Fruit fly (Drosophila melanogaster) whole organism, embryonic: ENCODE data around the gene CG5853.

Experiments
- Aef1 ChIP-seq: fragments of 200-800 bp; sonication (Bioruptor generic); IDR thresholded peaks from 3 replicates; pipeline ENCODE4 v1.3.6; 2022; ENCODE audit warnings: missing biosample characterization, missing genetic modification characterization
- Atf-2 ChIP-seq: fragments of 200-800 bp; sonication (Bioruptor generic); optimal IDR thresholded peaks from 2 replicates; lab custom pipeline; 2016; ENCODE audit warnings: missing biosample characterization, missing genetic modification characterization
- Blimp-1 ChIP-seq: fragments of 200-800 bp; sonication (Bioruptor generic); optimal IDR thresholded peaks from 3 replicates; lab custom pipeline; 2018; ENCODE audit warnings: missing biosample characterization, missing genetic modification characterization, mild to moderate bottlenecking, moderate library complexity, missing genetic modification reagents
- CG10209 ChIP-seq: fragments of 200-800 bp; sonication (Bioruptor generic); optimal IDR thresholded peaks from 3 replicates; lab custom pipeline; 2017; ENCODE audit warnings: missing biosample characterization, mild to moderate bottlenecking, missing genetic modification characterization, missing genetic modification reagents
- CG14710 ChIP-seq: fragments of 200-800 bp; sonication (Bioruptor generic); optimal IDR thresholded peaks from 3 replicates; lab custom pipeline; 2019; ENCODE audit warnings: missing biosample characterization, mild to moderate bottlenecking, missing genetic modification characterization, moderate library complexity
- CG1603 ChIP-seq: fragments of 200-800 bp; sonication (Bioruptor generic); optimal IDR thresholded peaks from 2 replicates; lab custom pipeline; 2019; ENCODE audit warnings: missing biosample characterization, mild to moderate bottlenecking, missing genetic modification characterization, moderate library complexity
- CG16815 ChIP-seq: fragments of 200-800 bp; sonication (Bioruptor generic); optimal IDR thresholded peaks from 3 replicates; lab custom pipeline; 2017; ENCODE audit warnings: missing biosample characterization, mild to moderate bottlenecking, missing genetic modification characterization
- CG17328 ChIP-seq: fragments of 200-800 bp; sonication (Bioruptor generic); IDR thresholded peaks from 2 replicates; pipeline ENCODE4 v1.3.6; 2022; ENCODE audit warnings: missing biosample characterization, missing genetic modification characterization
- CG17361 ChIP-seq: fragments of 200-800 bp; sonication (Bioruptor generic); IDR thresholded peaks from 3 replicates; pipeline ENCODE4 v1.3.6; 2022; ENCODE audit warnings: missing biosample characterization, missing genetic modification characterization
- CG1792 ChIP-seq: fragments of 200-800 bp; sonication (Bioruptor generic); optimal IDR thresholded peaks from 2 replicates; lab custom pipeline; 2016; ENCODE audit warnings: missing biosample characterization, missing genetic modification characterization
- CG18619 ChIP-seq: fragments of 200-800 bp; sonication (Bioruptor generic); optimal IDR thresholded peaks from 3 replicates; lab custom pipeline; 2017; ENCODE audit warnings: missing biosample characterization, mild to moderate bottlenecking, missing genetic modification characterization
- CG18764 ChIP-seq: fragments of 200-800 bp; sonication (Bioruptor generic); optimal IDR thresholded peaks from 3 replicates; lab custom pipeline; 2016; ENCODE audit warnings: missing biosample characterization, missing genetic modification characterization
- CG30431 ChIP-seq: fragments of 200-800 bp; sonication (Bioruptor generic); optimal IDR thresholded peaks from 2 replicates; lab custom pipeline; 2017; ENCODE audit warnings: missing biosample characterization, missing genetic modification characterization
- CG31388 ChIP-seq: fragments of 200-800 bp; sonication (Bioruptor generic); optimal IDR thresholded peaks from 2 replicates; lab custom pipeline; 2016; ENCODE audit warnings: missing biosample characterization, missing genetic modification characterization
- CG31441 ChIP-seq: fragments of 200-800 bp; sonication (Bioruptor generic); IDR thresholded peaks from 2 replicates; pipeline ENCODE4 v1.3.6; 2022; ENCODE audit warnings: missing biosample characterization, missing genetic modification characterization
- CG33213 ChIP-seq: fragments of 200-800 bp; sonication (Bioruptor generic); optimal IDR thresholded peaks from 3 replicates; lab custom pipeline; 2016; ENCODE audit warnings: missing biosample characterization, missing genetic modification characterization
- CG34422 ChIP-seq: fragments of 200-800 bp; sonication (Bioruptor generic); IDR thresholded peaks from 3 replicates; pipeline ENCODE4 v1.3.6; 2022; ENCODE audit warnings: missing biosample characterization, missing genetic modification characterization
- CG4820 ChIP-seq: fragments of 200-800 bp; sonication (Bioruptor generic); optimal IDR thresholded peaks from 3 replicates; lab custom pipeline; 2016; ENCODE audit warnings: missing biosample characterization, missing genetic modification characterization
- CG4854 ChIP-seq: fragments of 200-800 bp; sonication (Bioruptor generic); optimal IDR thresholded peaks from 2 replicates; lab custom pipeline; 2016; ENCODE audit warnings: missing biosample characterization, missing genetic modification characterization, inconsistent platforms
- CG6654 ChIP-seq: fragments of 200-800 bp; sonication (Bioruptor generic); optimal IDR thresholded peaks from 2 replicates; lab custom pipeline; 2017; ENCODE audit warnings: missing biosample characterization, mild to moderate bottlenecking, missing genetic modification characterization
- CG7372 ChIP-seq: fragments of 200-800 bp; sonication (Bioruptor generic); IDR thresholded peaks from 2 replicates; pipeline ENCODE4 v1.3.6; 2022; ENCODE audit warnings: missing biosample characterization, missing genetic modification characterization
- CG7839 ChIP-seq: fragments of 200-800 bp; sonication (Bioruptor generic); optimal IDR thresholded peaks from 3 replicates; lab custom pipeline; 2018; ENCODE audit warnings: missing biosample characterization, mild to moderate bottlenecking, missing genetic modification characterization, moderate library complexity
- CG9797 ChIP-seq: fragments of 200-800 bp; sonication (Bioruptor generic); optimal IDR thresholded peaks from 3 replicates; lab custom pipeline; 2018; ENCODE audit warnings: missing biosample characterization, mild to moderate bottlenecking, missing genetic modification characterization
- CG9876 ChIP-seq: fragments of 200-800 bp; sonication (Bioruptor generic); optimal IDR thresholded peaks from 2 replicates; lab custom pipeline; 2016; ENCODE audit warnings: missing biosample characterization, missing genetic modification characterization
- Dip3 ChIP-seq: fragments of 200-800 bp; sonication (Bioruptor generic); optimal IDR thresholded peaks from 3 replicates; lab custom pipeline; 2016; ENCODE audit warnings: missing biosample characterization, missing genetic modification characterization
- Fer2 ChIP-seq: fragments of 200-800 bp; sonication (Bioruptor generic); optimal IDR thresholded peaks from 2 replicates; lab custom pipeline; 2018; ENCODE audit warnings: missing biosample characterization, mild to moderate bottlenecking, missing genetic modification characterization, moderate library complexity
- GATAe ChIP-seq: fragments of 200-800 bp; sonication (Bioruptor generic); conservative IDR thresholded peaks from 2 replicates; pipeline ENCODE4 v1.3.6; 2022; ENCODE audit warnings: missing biosample characterization, missing genetic modification characterization
- Gsc ChIP-seq: fragments of 200-800 bp; sonication (Bioruptor generic); IDR thresholded peaks from 2 replicates; pipeline ENCODE4 v1.3.6; 2022; ENCODE audit warnings: missing biosample characterization, missing genetic modification characterization
- Hr39 ChIP-seq: fragments of >200 bp; optimal IDR thresholded peaks from 2 replicates; lab custom pipeline; 2017
- Hsf ChIP-seq: fragments of 200-800 bp; sonication (Bioruptor generic); optimal IDR thresholded peaks from 3 replicates; lab custom pipeline; 2016; ENCODE audit warnings: missing biosample characterization, missing genetic modification characterization
- Mad ChIP-seq: fragments of 200-800 bp; sonication (Bioruptor generic); optimal IDR thresholded peaks from 2 replicates; lab custom pipeline; 2016; ENCODE audit warnings: missing biosample characterization, missing genetic modification characterization
- Opbp ChIP-seq: fragments of 200-800 bp; sonication (Bioruptor generic); IDR thresholded peaks from 3 replicates; pipeline ENCODE4 v1.3.6; 2022; ENCODE audit warnings: missing biosample characterization, missing genetic modification characterization; ENCODE audit not compliant: partially characterized antibody
- Scr ChIP-seq: fragments of 200-800 bp; sonication (Bioruptor generic); IDR thresholded peaks from 2 replicates; pipeline ENCODE4 v1.3.6; 2022; ENCODE audit warnings: missing biosample characterization, missing genetic modification characterization; ENCODE audit not compliant: partially characterized antibody
- Spps ChIP-seq: fragments of 200-800 bp; sonication (Bioruptor generic); optimal IDR thresholded peaks from 2 replicates; lab custom pipeline; 2018; ENCODE audit warnings: missing biosample characterization, mild to moderate bottlenecking, missing genetic modification characterization
- bsh ChIP-seq, 2 experiments: fragments of 200-800 bp; sonication (Bioruptor generic); optimal IDR thresholded peaks; 2 replicates each; lab custom pipeline; 2017 to 2018; ENCODE audit warnings: mild to moderate bottlenecking in 2 of 2, missing biosample characterization in 2 of 2, missing genetic modification characterization in 2 of 2, moderate library complexity in 1 of 2
- cg ChIP-seq: fragments of 200-800 bp; sonication (Bioruptor generic); optimal IDR thresholded peaks from 3 replicates; lab custom pipeline; 2019; ENCODE audit warnings: missing biosample characterization, mild to moderate bottlenecking, missing genetic modification characterization, moderate library complexity
- chif ChIP-seq, 2 experiments: fragments of 200-800 bp; sonication (Bioruptor generic); optimal IDR thresholded peaks; 3 replicates each; lab custom pipeline; 2016; ENCODE audit warnings: missing biosample characterization in 2 of 2, missing genetic modification characterization in 2 of 2
- ci ChIP-seq: fragments of 200-800 bp; sonication (Bioruptor generic); IDR thresholded peaks from 3 replicates; pipeline ENCODE4 v1.3.6; 2022; ENCODE audit warnings: missing biosample characterization, missing genetic modification characterization
- dmrt11E ChIP-seq: fragments of 200-800 bp; sonication (Bioruptor generic); optimal IDR thresholded peaks from 3 replicates; lab custom pipeline; 2018; ENCODE audit warnings: missing biosample characterization, mild to moderate bottlenecking, missing genetic modification characterization, moderate library complexity
- emc ChIP-seq: fragments of 200-800 bp; sonication (Bioruptor generic); optimal IDR thresholded peaks from 2 replicates; lab custom pipeline; 2016; ENCODE audit warnings: missing biosample characterization, missing genetic modification characterization
- esg ChIP-seq: fragments of 200-800 bp; sonication (Bioruptor generic); conservative IDR thresholded peaks from 2 replicates; pipeline ENCODE4 v1.3.6; 2022; ENCODE audit warnings: missing biosample characterization, missing genetic modification characterization
- insv ChIP-seq, 2 experiments: fragments of 200-800 bp; sonication (Bioruptor generic); optimal IDR thresholded peaks; 3 replicates each; lab custom pipeline; 2016 to 2018; ENCODE audit warnings: missing biosample characterization in 2 of 2, missing genetic modification characterization in 2 of 2
- inv ChIP-seq: fragments of 200-800 bp; sonication (Bioruptor generic); IDR thresholded peaks from 2 replicates; pipeline ENCODE4 v1.3.6; 2022; ENCODE audit warnings: missing biosample characterization, missing genetic modification characterization; ENCODE audit not compliant: partially characterized antibody
- mld ChIP-seq: fragments of 200-800 bp; sonication (Bioruptor generic); IDR thresholded peaks from 3 replicates; pipeline ENCODE4 v1.3.6; 2022; ENCODE audit warnings: missing biosample characterization, missing genetic modification characterization; ENCODE audit not compliant: partially characterized antibody
- pfk ChIP-seq: fragments of 200-800 bp; sonication (Bioruptor generic); optimal IDR thresholded peaks from 2 replicates; lab custom pipeline; 2018; ENCODE audit warnings: missing biosample characterization, mild to moderate bottlenecking, missing genetic modification characterization, moderate library complexity
- row ChIP-seq: fragments of 200-800 bp; sonication (Bioruptor generic); IDR thresholded peaks from 3 replicates; pipeline ENCODE4 v1.3.6; 2022; ENCODE audit warnings: missing biosample characterization, missing genetic modification characterization
- scrt ChIP-seq: fragments of 200-800 bp; sonication (Bioruptor generic); optimal IDR thresholded peaks from 2 replicates; lab custom pipeline; 2018; ENCODE audit warnings: missing biosample characterization, mild to moderate bottlenecking, missing genetic modification characterization, moderate library complexity
- sd ChIP-seq: fragments of 200-800 bp; sonication (Bioruptor generic); optimal IDR thresholded peaks from 3 replicates; lab custom pipeline; 2018; ENCODE audit warnings: missing biosample characterization, mild to moderate bottlenecking, missing genetic modification characterization, moderate library complexity
- sqz ChIP-seq: fragments of 200-800 bp; sonication (Bioruptor generic); optimal IDR thresholded peaks from 3 replicates; lab custom pipeline; 2018; ENCODE audit warnings: missing biosample characterization, mild to moderate bottlenecking, missing genetic modification characterization

Gene CG5853

dm6 chr2L:9915011-9915850, 32.2 kb downstream of the CG5853 start, which contains the start of gene yip2 (continued):
- TF ChIP-seq dmrt11E (tag; lab: Kevin White, UChicago) (no peak), Gsc (GFP tag; lab: Robert Waterston, UW) (no peak), Aef1 (GFP tag; lab: Robert Waterston, UW) (0 out of 3 replicates have a peak, but pooled peaks have one; percentile 11), CG16815 (GFP tag; lab: Kevin White, UChicago) (no peak), CG6654 (no peak), Fer2 (tag; lab: Kevin White, UChicago) (no peak), row (GFP tag; lab: Robert Waterston, UW) (peak; percentile 84), cg (GFP tag; lab: Kevin White, UChicago) (no peak), CG9876 (GFP tag; lab: Kevin White, UChicago) (no peak), CG17328 (GFP tag; lab: Robert Waterston, UW) (peak; percentile 69), Opbp (GFP tag; lab: Robert Waterston, UW) (no peak), Spps (tag; lab: Kevin White, UChicago) (no peak), CG31388 (no peak), esg (no peak), sqz (GFP tag; lab: Kevin White, UChicago) (no peak), Blimp-1 (GFP tag; lab: Kevin White, UChicago) (peak; percentile 42), scrt (GFP tag; lab: Kevin White, UChicago) (peak; percentile 51), CG10209 (GFP tag; lab: Kevin White, UChicago) (peak; percentile 51), CG31441 (GFP tag; lab: Robert Waterston, UW) (peak; percentile 58; the same call in 1 of the 2 replicates), sd (tag; lab: Kevin White, UChicago) (no peak), CG4820 (GFP tag; lab: Kevin White, UChicago) (no peak), CG33213 (no peak), emc (no peak), CG9797 (GFP tag; lab: Kevin White, UChicago) (no peak), CG7839 (peak; percentile 55), inv (GFP tag; lab: Robert Waterston, UW) (no peak), Atf-2 (GFP tag; lab: Kevin White, UChicago) (no peak), CG4854 (GFP tag; lab: Kevin White, UChicago) (peak; percentile 5), Hr39 (lab: Kevin White, UChicago) (no peak), Scr (GFP tag; lab: Robert Waterston, UW) (no peak), pfk (GFP tag; lab: Kevin White, UChicago) (peak; percentile 36), CG18764 (GFP tag; lab: Kevin White, UChicago) (peak; percentile 1), CG34422 (peak; percentile 55; the same call in 1 of the 3 replicates), CG17361 (GFP tag; lab: Robert Waterston, UW) (peak; percentile 34; the same call in 2 of the 3 replicates), mld (GFP tag; lab: Robert Waterston, UW) (0 out of 3 replicates have a peak, but pooled peaks have one; percentile 33), Dip3 (GFP tag; lab: Kevin White, UChicago) (peak; percentile 52), insv (GFP tag; optimal IDR thresholded peaks at IDR 0.05; lab: Kevin White, UChicago) (no peak), chif (GFP tag; optimal IDR thresholded peaks at IDR 0.05; lab: Kevin White, UChicago) (peak in 1 of 2 experiments; percentile 28), ci (GFP tag; lab: Robert Waterston, UW) (peak; percentile 93), GATAe (GFP tag; lab: Robert Waterston, UW) (no peak), CG1603 (tag; lab: Kevin White, UChicago) (peak; percentile 53), CG1792 (GFP tag; lab: Kevin White, UChicago) (peak; percentile 48), bsh (GFP tag; optimal IDR thresholded peaks at IDR 0.05; lab: Kevin White, UChicago) (peak; percentile 58 to 100), CG14710 (no peak), CG30431 (GFP tag; lab: Kevin White, UChicago) (no peak), Mad (peak; percentile 17), CG18619 (peak; percentile 41), Hsf (GFP tag; lab: Kevin White, UChicago) (peak; percentile 62), CG7372 (GFP tag; lab: Robert Waterston, UW) (0 out of 2 replicates have a peak, but pooled peaks have one; percentile 16)
